Worm (Caenorhabditis elegans) whole organism, young adult: ENCODE data around the gene T07D3.9.

ENCODE experiments used
- B0019.2 ChIP-seq: fragments of 200-800 bp; sonication (Bioruptor generic); conservative IDR thresholded peaks from 2 replicates; pipeline ENCODE4 v1.3.6; 2022; ENCODE audit warnings: missing genetic modification reagents, missing genetic modification characterization, missing compliant biosample characterization
- F22D6.2 ChIP-seq: sonication (generic microtip); optimal IDR thresholded peaks from 2 replicates; lab custom pipeline; 2016; ENCODE audit warnings: mild to moderate bottlenecking, missing genetic modification characterization, missing compliant biosample characterization
- F55B11.4 ChIP-seq: sonication (generic microtip); optimal IDR thresholded peaks from 2 replicates; lab custom pipeline; 2016; ENCODE audit warnings: missing compliant biosample characterization, missing genetic modification characterization, borderline replicate concordance; ENCODE audit not compliant: insufficient read depth
- T07F8.4 ChIP-seq: sonication (generic microtip); optimal IDR thresholded peaks from 2 replicates; lab custom pipeline; 2016; ENCODE audit warnings: mild to moderate bottlenecking, missing genetic modification characterization, moderate library complexity, missing compliant biosample characterization
- Y53F4B.3 ChIP-seq: fragments of 200-800 bp; sonication (Bioruptor generic); IDR thresholded peaks from 2 replicates; pipeline ENCODE4 v1.3.6; 2022; ENCODE audit warnings: missing genetic modification reagents, missing genetic modification characterization, missing compliant biosample characterization
- Y79H2A.3 ChIP-seq: fragments of 200-800 bp; sonication (Bioruptor generic); conservative IDR thresholded peaks from 2 replicates; pipeline ENCODE4 v1.3.6; 2022; ENCODE audit warnings: missing genetic modification reagents, missing genetic modification characterization, missing compliant biosample characterization
- ZK185.1 ChIP-seq: sonication (generic microtip); optimal IDR thresholded peaks from 2 replicates; lab custom pipeline; 2016; ENCODE audit warnings: mild to moderate bottlenecking, missing genetic modification characterization, missing compliant biosample characterization; ENCODE audit not compliant: poor library complexity, severe bottlenecking
- atf-7 ChIP-seq: sonication (generic microtip); optimal IDR thresholded peaks from 2 replicates; lab custom pipeline; 2017; ENCODE audit warnings: mild to moderate bottlenecking, missing genetic modification characterization, missing compliant biosample characterization
- attf-5 ChIP-seq: fragments of 200-800 bp; sonication (Bioruptor generic); optimal IDR thresholded peaks from 2 replicates; lab custom pipeline; 2018; ENCODE audit warnings: mild to moderate bottlenecking, missing genetic modification characterization, missing compliant biosample characterization
- cebp-1 ChIP-seq, 2 experiments: fragments of 200-800 bp in 1 of 2; sonication (Bioruptor generic) in 1 of 2; sonication (generic microtip) in 1 of 2; IDR thresholded peaks in 1 of 2; optimal IDR thresholded peaks in 1 of 2; 2 replicates each; pipeline versions ENCODE4 v1.3.6 to Lab custom; 2017 to 2022; ENCODE audit warnings: missing compliant biosample characterization in 2 of 2, missing genetic modification characterization in 2 of 2, mild to moderate bottlenecking in 1 of 2, missing genetic modification reagents in 1 of 2, moderate library complexity in 1 of 2
- ceh-27 ChIP-seq: fragments of 200-800 bp; sonication (Bioruptor generic); optimal IDR thresholded peaks from 2 replicates; lab custom pipeline; 2018; ENCODE audit warnings: mild to moderate bottlenecking, missing genetic modification characterization, moderate library complexity, missing compliant biosample characterization
- ceh-40 ChIP-seq: fragments of 200-800 bp; sonication (Bioruptor generic); IDR thresholded peaks from 2 replicates; pipeline ENCODE4 v1.3.6; 2022; ENCODE audit warnings: missing genetic modification characterization, missing compliant biosample characterization
- hsf-1 ChIP-seq: fragments of 200-800 bp; sonication (Bioruptor generic); IDR thresholded peaks from 2 replicates; pipeline ENCODE4 v1.3.6; 2022; ENCODE audit warnings: missing genetic modification reagents, missing genetic modification characterization, missing compliant biosample characterization
- lag-1 ChIP-seq: fragments of 200-800 bp; sonication (Bioruptor generic); IDR thresholded peaks from 2 replicates; pipeline ENCODE4 v1.3.6; 2022; ENCODE audit warnings: missing genetic modification reagents, missing genetic modification characterization, missing compliant biosample characterization
- let-526 ChIP-seq: fragments of 200-800 bp; sonication (Bioruptor generic); IDR thresholded peaks from 2 replicates; pipeline ENCODE4 v1.3.6; 2022; ENCODE audit warnings: missing genetic modification reagents, missing genetic modification characterization, missing compliant biosample characterization
- lin-54 ChIP-seq: fragments of 200-800 bp; sonication (Bioruptor generic); optimal IDR thresholded peaks from 2 replicates; lab custom pipeline; 2018; ENCODE audit warnings: mild to moderate bottlenecking, missing genetic modification characterization, missing compliant biosample characterization
- lir-1 ChIP-seq: fragments of 200-800 bp; sonication (Bioruptor generic); conservative IDR thresholded peaks from 2 replicates; pipeline ENCODE4 v1.3.6; 2022; ENCODE audit warnings: missing genetic modification reagents, missing genetic modification characterization, missing compliant biosample characterization
- lsy-27 ChIP-seq: sonication (generic microtip); optimal IDR thresholded peaks from 2 replicates; lab custom pipeline; 2017; ENCODE audit warnings: missing genetic modification characterization, mild to moderate bottlenecking, missing compliant biosample characterization, antibody characterized with exemption, missing genotype, borderline replicate concordance; ENCODE audit not compliant: insufficient read depth
- madf-6 ChIP-seq: fragments of 200-800 bp; sonication (Bioruptor generic); IDR thresholded peaks from 2 replicates; pipeline ENCODE4 v1.3.6; 2022; ENCODE audit warnings: missing genetic modification reagents, missing genetic modification characterization, missing compliant biosample characterization
- mcd-1 ChIP-seq: fragments of 200-800 bp; sonication (Bioruptor generic); IDR thresholded peaks from 2 replicates; pipeline ENCODE4 v1.3.6; 2022; ENCODE audit warnings: missing genetic modification reagents, missing genetic modification characterization, missing compliant biosample characterization
- mel-28 ChIP-seq: sonication (generic microtip); optimal IDR thresholded peaks from 2 replicates; lab custom pipeline; 2016; ENCODE audit warnings: borderline replicate concordance, mild to moderate bottlenecking, missing genetic modification characterization, missing compliant biosample characterization
- nhr-90 ChIP-seq: sonication (generic microtip); optimal IDR thresholded peaks from 2 replicates; lab custom pipeline; 2016; ENCODE audit warnings: missing genotype, mild to moderate bottlenecking, missing genetic modification characterization, missing compliant biosample characterization
- snpc-1.1 ChIP-seq: sonication (generic microtip); optimal IDR thresholded peaks from 2 replicates; lab custom pipeline; 2017; ENCODE audit warnings: missing genetic modification characterization, mild to moderate bottlenecking, missing compliant biosample characterization, antibody characterized with exemption, moderate library complexity, missing genotype, missing genetic modification reagents; ENCODE audit not compliant: insufficient read depth
- snpc-4 ChIP-seq, 5 experiments: fragments of 150-350 bp in 1 of 5; sonication (generic microtip) in 4 of 5; optimal IDR thresholded peaks; 2 replicates each; lab custom pipeline; 2014 to 2018; ENCODE audit warnings: missing genetic modification characterization in 5 of 5, missing biosample characterization in 3 of 5, antibody characterized with exemption in 2 of 5, mild to moderate bottlenecking in 2 of 5, missing compliant biosample characterization in 2 of 5, missing genotype in 2 of 5, moderate library complexity in 2 of 5, missing genetic modification reagents in 1 of 5
- tlf-1 ChIP-seq: fragments of 200-800 bp; sonication (Bioruptor generic); optimal IDR thresholded peaks from 2 replicates; lab custom pipeline; 2018; ENCODE audit warnings: mild to moderate bottlenecking, missing genetic modification characterization, missing compliant biosample characterization
- zfh-2 ChIP-seq: fragments of 200-800 bp; sonication (Bioruptor generic); conservative IDR thresholded peaks from 2 replicates; pipeline ENCODE4 v1.3.6; 2022; ENCODE audit warnings: missing genetic modification reagents, missing genetic modification characterization, missing compliant biosample characterization
- zim-3 ChIP-seq: sonication (generic microtip); optimal IDR thresholded peaks from 2 replicates; lab custom pipeline; 2017; ENCODE audit warnings: mild to moderate bottlenecking, missing genetic modification characterization, moderate library complexity, missing compliant biosample characterization
- ztf-25 ChIP-seq: fragments of 200-800 bp; sonication (Bioruptor generic); IDR thresholded peaks from 2 replicates; pipeline ENCODE4 v1.3.6; 2022; ENCODE audit warnings: missing genetic modification reagents, missing genetic modification characterization, missing compliant biosample characterization
- ztf-26 ChIP-seq: sonication (generic microtip); optimal IDR thresholded peaks from 2 replicates; lab custom pipeline; 2017; ENCODE audit warnings: missing genetic modification characterization, missing compliant biosample characterization
- ztf-6 ChIP-seq: fragments of 200-800 bp; sonication (Bioruptor generic); IDR thresholded peaks from 2 replicates; pipeline ENCODE4 v1.3.6; 2022; ENCODE audit warnings: missing genetic modification reagents, missing genetic modification characterization, missing compliant biosample characterization

The T07D3.9 gene

DNA sequence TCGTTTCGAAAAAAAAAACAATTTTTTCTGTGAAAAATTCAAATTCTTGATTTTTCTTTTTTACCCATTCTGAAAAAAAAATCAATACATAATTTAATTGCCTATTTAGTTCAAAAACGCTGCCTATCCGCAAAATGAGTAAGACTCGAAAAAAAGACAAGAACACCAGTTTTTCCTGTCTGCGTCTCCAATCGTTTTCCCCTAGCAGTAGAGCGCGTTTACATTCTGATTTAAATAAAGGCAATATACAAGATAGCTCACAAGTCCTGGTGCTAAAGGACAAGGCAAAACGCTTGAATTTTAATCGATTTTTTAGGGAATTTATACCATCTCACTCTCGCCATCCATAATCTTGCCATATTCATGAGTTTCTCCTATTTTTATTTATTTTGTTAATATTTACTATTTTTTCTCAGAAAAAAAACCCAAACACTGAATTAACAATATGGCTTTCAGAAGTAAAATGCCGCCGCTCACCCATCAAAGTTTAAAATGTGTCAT lies 12.6 kb upstream of the T07D3.9 start, which contains the start of gene fbxc-33:
Gene fbxc-33 (plus strand): TSS at position 451 of the 501 bp plus-strand sequence.
- TF ChIP-seq ztf-25 (no peak), mcd-1 (peak; percentile 75), lsy-27 (tag; lab: Kevin White, UChicago) (no peak), tlf-1 (GFP tag; lab: Kevin White, UChicago) (no peak), attf-5 (no peak), ztf-6 (GFP tag; lab: Robert Waterston, UW) (no peak), mel-28 (no peak)

DNA sequence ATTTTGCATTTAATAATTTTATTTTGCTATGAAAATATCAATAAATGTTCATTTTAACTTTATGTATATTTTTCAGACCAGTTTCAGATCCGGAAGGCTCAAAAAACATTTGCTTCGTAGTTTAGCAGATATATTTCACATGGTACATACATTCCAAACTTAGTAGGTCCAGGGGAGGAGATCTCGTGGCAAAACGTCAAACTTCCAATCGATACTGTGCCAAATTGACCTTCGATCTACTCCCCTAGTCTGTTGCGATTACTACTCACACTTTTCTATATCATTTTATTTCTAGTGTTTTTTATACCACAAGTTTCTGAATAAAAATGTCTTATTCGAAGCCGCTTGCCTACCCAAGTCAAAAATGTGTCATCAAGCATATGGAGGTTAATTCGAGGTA lies 11.0 kb upstream of the T07D3.9 start, which contains the start of gene fbxc-31:
Gene fbxc-31 (plus strand): TSS at position 301 of the 400 bp plus-strand sequence.
- TF ChIP-seq atf-7 (tag; lab: Kevin White, UChicago) (no peak), B0019.2 (GFP tag; lab: Robert Waterston, UW) (no peak), zim-3 (no peak), ceh-40 (GFP tag; lab: Robert Waterston, UW) (no peak), lin-54 (GFP tag; lab: Kevin White, UChicago) (no peak)

DNA sequence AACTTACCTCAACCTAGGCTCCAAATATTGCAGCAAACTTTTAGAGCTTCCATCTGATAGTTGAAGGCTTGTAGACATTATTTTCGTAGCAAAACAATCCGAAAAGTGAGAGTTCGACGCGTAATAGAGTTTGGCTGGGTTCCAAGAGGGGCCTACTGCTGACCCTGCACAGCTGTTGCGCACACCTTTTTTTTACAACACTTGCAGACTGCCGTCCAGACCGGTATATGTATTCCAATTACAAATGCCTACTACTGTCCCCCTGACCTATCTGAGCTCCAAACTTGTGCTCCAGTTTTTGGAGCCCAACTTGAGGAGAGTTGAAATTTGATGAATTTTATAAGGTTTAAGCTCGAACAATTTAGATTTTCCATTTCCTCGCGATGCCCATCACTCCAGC lies 8.8 kb upstream of the T07D3.9 start, which contains the start of the genes fbxc-24 and fbxc-27:
Gene fbxc-24 (minus strand): TSS at position 101 of the 400 bp plus-strand sequence.
Gene fbxc-27 (plus strand): TSS at position 216 of the 400 bp plus-strand sequence.
- TF ChIP-seq ZK185.1 (tag; lab: Kevin White, UChicago) (no peak), Y53F4B.3 (GFP tag; lab: Robert Waterston, UW) (no peak), ztf-26 (tag; lab: Kevin White, UChicago) (no peak), atf-7 (tag; lab: Kevin White, UChicago) (no peak), mel-28 (no peak), F22D6.2 (tag; lab: Kevin White, UChicago) (no peak), ceh-27 (GFP tag; lab: Kevin White, UChicago) (no peak), hsf-1 (GFP tag; lab: Robert Waterston, UW) (no peak)

DNA sequence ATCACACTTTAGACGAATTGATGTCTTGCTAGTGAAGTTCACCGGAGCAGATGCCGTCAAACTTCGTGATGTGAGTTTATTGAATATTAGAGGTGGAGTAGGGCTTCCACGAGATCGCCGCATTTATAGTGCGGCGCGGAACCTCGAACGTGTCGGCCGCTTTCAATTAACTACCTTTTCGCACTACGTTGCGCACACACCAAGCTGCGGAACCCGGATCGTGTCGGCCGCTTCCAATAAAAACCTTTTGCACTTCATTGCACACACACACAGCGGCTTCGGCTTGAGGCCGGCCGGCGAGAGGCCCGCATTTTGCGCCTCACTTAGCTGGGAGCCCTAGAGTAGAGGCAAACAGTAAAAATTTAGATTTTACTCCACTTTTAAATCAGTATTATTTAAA lies 4.6 kb upstream of the T07D3.9 start:
- TF ChIP-seq snpc-1.1 (tag; lab: Kevin White, UChicago) (peak; percentile 70), madf-6 (GFP tag; lab: Robert Waterston, UW) (no peak), snpc-4 (GFP tag; optimal IDR thresholded peaks at IDR 0.05; lab: Kevin White, UChicago) (no peak), snpc-4 (tag; optimal IDR thresholded peaks at IDR 0.05; lab: Kevin White, UChicago) (peak in 2 of 4 experiments; percentile 75 to 90), F55B11.4 (tag; lab: Kevin White, UChicago) (no peak), lag-1 (GFP tag; lab: Robert Waterston, UW) (no peak), zfh-2 (GFP tag; lab: Robert Waterston, UW) (peak; percentile 40; the same call in 1 of the 2 replicates), T07F8.4 (tag; lab: Kevin White, UChicago) (no peak), lsy-27 (tag; lab: Kevin White, UChicago) (no peak), cebp-1 (GFP tag; IDR thresholded peaks at IDR 0.05; lab: Robert Waterston, UW) (no peak), cebp-1 (tag; optimal IDR thresholded peaks at IDR 0.05; lab: Kevin White, UChicago) (no peak)
- TF ChIP-seq, all 124 proteins: peak for 3

DNA sequence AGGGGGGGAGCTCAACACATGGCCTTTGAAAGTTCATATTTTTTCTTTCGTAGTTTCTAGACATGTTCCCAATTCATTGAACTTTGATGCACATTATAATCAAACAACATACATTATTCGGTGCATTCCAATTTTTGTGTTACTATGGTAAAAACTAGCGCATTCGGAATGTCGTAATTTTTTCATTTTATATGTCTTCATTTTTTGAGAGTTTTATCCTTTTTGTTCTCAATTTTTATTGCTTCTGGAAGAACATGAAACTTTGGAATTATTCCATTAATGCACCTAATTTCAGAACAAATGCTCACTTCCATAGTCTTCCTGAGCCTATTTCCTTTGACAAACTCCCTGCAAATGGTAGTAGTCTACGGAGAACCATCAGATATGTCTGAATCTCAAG lies 919 bp upstream of the T07D3.9 start, which contains the start of gene T07D3.2:
Gene T07D3.2 (plus strand): TSS at position 301 of the 400 bp plus-strand sequence.
- TF ChIP-seq lir-1 (no peak), let-526 (no peak), Y79H2A.3 (GFP tag; lab: Robert Waterston, UW) (no peak), nhr-90 (tag; lab: Kevin White, UChicago) (no peak)
- TF ChIP-seq, all 124 proteins: peak for 0
